Worm (Caenorhabditis elegans) whole organism, young adult: ENCODE data around the gene cpna-2.

Experiments used
- ceh-27 ChIP-seq: fragments of 200-800 bp; sonication (Bioruptor generic); optimal IDR thresholded peaks from 2 replicates; lab custom pipeline; 2018; ENCODE audit warnings: mild to moderate bottlenecking, missing genetic modification characterization, moderate library complexity, missing compliant biosample characterization
- sptf-2 ChIP-seq: fragments of 200-800 bp; sonication (Bioruptor generic); optimal IDR thresholded peaks from 2 replicates; lab custom pipeline; 2018; ENCODE audit warnings: mild to moderate bottlenecking, missing genetic modification characterization, missing compliant biosample characterization
- ztf-25 ChIP-seq: fragments of 200-800 bp; sonication (Bioruptor generic); IDR thresholded peaks from 2 replicates; pipeline ENCODE4 v1.3.6; 2022; ENCODE audit warnings: missing genetic modification reagents, missing genetic modification characterization, missing compliant biosample characterization

ce11 chrII:7777320-7777978 is 52.7 kb downstream of the cpna-2 start, which contains the start of gene mthf-1:
- TF ChIP-seq ztf-25 (GFP tag; lab: Robert Waterston, UW) (no peak), sptf-2 (GFP tag; lab: Kevin White, UChicago) (no peak), ceh-27 (GFP tag; lab: Kevin White, UChicago) (no peak)
